Worm (Caenorhabditis elegans) whole organism, midembryonic: ENCODE results near the gene gtf-2E2.

Experiments used
- T22C8.4 ChIP-seq: fragments of 200-800 bp; sonication (Bioruptor generic); IDR thresholded peaks from 2 replicates; pipeline ENCODE4 v1.3.6; 2022; ENCODE audit warnings: missing genetic modification characterization, missing compliant biosample characterization
- cog-1 ChIP-seq: sonication (generic microtip); optimal IDR thresholded peaks from 2 replicates; lab custom pipeline; 2016; ENCODE audit warnings: missing genetic modification characterization, missing compliant biosample characterization
- flt-1 ChIP-seq: fragments of 200-800 bp; sonication (Bioruptor generic); IDR thresholded peaks from 2 replicates; pipeline ENCODE4 v1.3.6; 2022; ENCODE audit warnings: missing genetic modification characterization, missing compliant biosample characterization
- klf-2 ChIP-seq: fragments of 200-800 bp; sonication (Bioruptor generic); conservative IDR thresholded peaks from 2 replicates; pipeline ENCODE4 v1.3.6; 2022; ENCODE audit warnings: missing genetic modification reagents, missing genetic modification characterization, missing compliant biosample characterization
- med-1 ChIP-seq: sonication (generic microtip); optimal IDR thresholded peaks from 2 replicates; lab custom pipeline; 2017; ENCODE audit warnings: missing genetic modification characterization, mild to moderate bottlenecking, missing compliant biosample characterization, antibody characterized with exemption, missing genetic modification reagents; ENCODE audit not compliant: insufficient read depth
- ref-1 ChIP-seq: fragments of 200-800 bp; sonication (Bioruptor generic); conservative IDR thresholded peaks from 2 replicates; pipeline ENCODE4 v1.3.6; 2022; ENCODE audit warnings: missing genetic modification reagents, missing genetic modification characterization, missing compliant biosample characterization
- tab-1 ChIP-seq: fragments of 200-800 bp; sonication (Bioruptor generic); IDR thresholded peaks from 2 replicates; pipeline ENCODE4 v1.3.6; 2022; ENCODE audit warnings: missing genetic modification characterization, missing compliant biosample characterization

DNA sequence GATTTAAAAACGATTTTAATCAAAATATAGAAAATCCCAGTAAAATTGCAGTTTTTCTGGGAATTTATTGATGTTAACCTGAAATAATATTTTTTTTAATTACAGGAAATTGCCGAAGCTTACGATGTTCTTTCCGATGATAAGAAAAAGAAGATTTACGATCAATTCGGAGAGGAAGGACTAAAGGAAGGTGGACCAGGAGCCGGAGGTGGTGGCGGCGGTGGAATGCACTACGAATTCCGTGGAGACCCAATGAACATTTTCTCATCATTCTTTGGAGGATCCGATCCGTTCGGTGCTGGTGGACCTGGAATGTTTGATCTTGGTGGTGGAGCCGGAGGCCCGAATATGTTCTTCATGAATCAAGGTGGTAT, 3.6 kb upstream of the gtf-2E2 start:
- TF ChIP-seq klf-2 (GFP tag; lab: Robert Waterston, UW), result no peak
- TF ChIP-seq tab-1 (GFP tag; lab: Robert Waterston, UW), result no peak
- TF ChIP-seq cog-1 (tag; lab: Kevin White, UChicago), result no peak
- no peak for TF ChIP-seq med-1 (GFP tag; lab: Kevin White, UChicago)
- TF ChIP-seq ref-1 (GFP tag; lab: Robert Waterston, UW), result no peak
- no peak for TF ChIP-seq flt-1
- no peak for TF ChIP-seq T22C8.4 (GFP tag; lab: Robert Waterston, UW)
